Worm (Caenorhabditis elegans) whole organism, late embryonic: ENCODE results near the gene wrt-2.

ENCODE experiments used
- C38D4.7 ChIP-seq: fragments of 200-800 bp; sonication (Bioruptor generic); optimal IDR thresholded peaks from 2 replicates; lab custom pipeline; 2018; ENCODE audit warnings: mild to moderate bottlenecking, missing genetic modification characterization, moderate library complexity, missing compliant biosample characterization
- F13H6.1 ChIP-seq: sonication (generic microtip); optimal IDR thresholded peaks from 2 replicates; lab custom pipeline; 2016; ENCODE audit warnings: missing genetic modification characterization, missing compliant biosample characterization
- K09A11.1 ChIP-seq: sonication (generic microtip); optimal IDR thresholded peaks from 2 replicates; lab custom pipeline; 2017; ENCODE audit warnings: antibody characterized with exemption, mild to moderate bottlenecking, missing genetic modification characterization, missing compliant biosample characterization; ENCODE audit not compliant: insufficient read depth
- Y22D7AL.16 ChIP-seq: sonication (generic microtip); optimal IDR thresholded peaks from 2 replicates; lab custom pipeline; 2016; ENCODE audit warnings: missing genetic modification characterization, missing compliant biosample characterization
- ahr-1 ChIP-seq: sonication (generic microtip); optimal IDR thresholded peaks from 2 replicates; lab custom pipeline; 2016; ENCODE audit warnings: missing genetic modification characterization, missing compliant biosample characterization
- ceh-14 ChIP-seq: sonication (generic microtip); optimal IDR thresholded peaks from 2 replicates; lab custom pipeline; 2016; ENCODE audit warnings: missing genotype, missing genetic modification characterization, missing compliant biosample characterization
- ceh-19 ChIP-seq: fragments of 200-800 bp; sonication (Bioruptor generic); optimal IDR thresholded peaks from 2 replicates; lab custom pipeline; 2018; ENCODE audit warnings: mild to moderate bottlenecking, missing genetic modification characterization, missing compliant biosample characterization
- ceh-22 ChIP-seq: sonication (generic microtip); optimal IDR thresholded peaks from 2 replicates; lab custom pipeline; 2017; ENCODE audit warnings: missing biosample characterization, missing genetic modification characterization
- ceh-30 ChIP-seq: fragments of 150-350 bp; optimal IDR thresholded peaks from 2 replicates; lab custom pipeline; 2014; ENCODE audit warnings: missing biosample characterization, missing genetic modification characterization
- ceh-45 ChIP-seq: fragments of 200-800 bp; sonication (Bioruptor generic); IDR thresholded peaks from 2 replicates; pipeline ENCODE4 v1.3.6; 2022; ENCODE audit warnings: missing genetic modification reagents, missing genetic modification characterization, missing compliant biosample characterization
- ceh-6 ChIP-seq: fragments of 200-800 bp; sonication (Bioruptor generic); optimal IDR thresholded peaks from 2 replicates; lab custom pipeline; 2018; ENCODE audit warnings: mild to moderate bottlenecking, missing genetic modification characterization, missing compliant biosample characterization
- ceh-9 ChIP-seq: sonication (generic microtip); optimal IDR thresholded peaks from 2 replicates; lab custom pipeline; 2016; ENCODE audit warnings: mild to moderate bottlenecking, missing genetic modification characterization, inconsistent platforms, missing compliant biosample characterization
- che-1 ChIP-seq: sonication (generic microtip); optimal IDR thresholded peaks from 2 replicates; lab custom pipeline; 2016; ENCODE audit warnings: mild to moderate bottlenecking, missing genetic modification characterization, missing compliant biosample characterization
- dve-1 ChIP-seq: sonication (generic microtip); optimal IDR thresholded peaks from 2 replicates; lab custom pipeline; 2017; ENCODE audit warnings: antibody characterized with exemption, mild to moderate bottlenecking, missing genetic modification characterization, missing compliant biosample characterization
- elt-4 ChIP-seq: sonication (generic microtip); optimal IDR thresholded peaks from 2 replicates; lab custom pipeline; 2016; ENCODE audit warnings: missing genetic modification characterization, missing compliant biosample characterization
- ets-4 ChIP-seq: sonication (generic microtip); optimal IDR thresholded peaks from 2 replicates; lab custom pipeline; 2016; ENCODE audit warnings: missing genetic modification characterization, missing compliant biosample characterization
- eyg-1 ChIP-seq: sonication (generic microtip); optimal IDR thresholded peaks from 2 replicates; lab custom pipeline; 2016; ENCODE audit warnings: missing genotype, missing genetic modification characterization, missing compliant biosample characterization
- fax-1 ChIP-seq: sonication (generic microtip); optimal IDR thresholded peaks from 2 replicates; lab custom pipeline; 2016; ENCODE audit warnings: missing genotype, missing genetic modification characterization, missing compliant biosample characterization
- fkh-10 ChIP-seq: fragments of 150-350 bp; optimal IDR thresholded peaks from 2 replicates; lab custom pipeline; 2014; ENCODE audit warnings: missing biosample characterization, missing genetic modification reagents, missing genetic modification characterization
- hlh-13 ChIP-seq: fragments of 200-800 bp; sonication (Bioruptor generic); optimal IDR thresholded peaks from 2 replicates; lab custom pipeline; 2018; ENCODE audit warnings: mild to moderate bottlenecking, missing genetic modification characterization, missing compliant biosample characterization
- hlh-15 ChIP-seq: sonication (generic microtip); optimal IDR thresholded peaks from 2 replicates; lab custom pipeline; 2016; ENCODE audit warnings: missing genetic modification characterization, missing compliant biosample characterization
- hlh-30 ChIP-seq: sonication (generic microtip); optimal IDR thresholded peaks from 2 replicates; lab custom pipeline; 2017; ENCODE audit warnings: antibody characterized with exemption, missing genetic modification characterization, missing compliant biosample characterization; ENCODE audit not compliant: insufficient read depth
- lin-11 ChIP-seq: fragments of 200-800 bp; sonication (Bioruptor generic); optimal IDR thresholded peaks from 2 replicates; lab custom pipeline; 2018; ENCODE audit warnings: mild to moderate bottlenecking, missing genetic modification characterization, missing compliant biosample characterization
- mec-3 ChIP-seq: sonication (generic microtip); optimal IDR thresholded peaks from 2 replicates; lab custom pipeline; 2016; ENCODE audit warnings: borderline replicate concordance, missing genetic modification characterization, missing compliant biosample characterization
- odd-2 ChIP-seq: sonication (generic microtip); optimal IDR thresholded peaks from 2 replicates; lab custom pipeline; 2017; ENCODE audit warnings: antibody characterized with exemption, mild to moderate bottlenecking, missing genetic modification characterization, missing compliant biosample characterization
- pag-3 ChIP-seq: sonication (generic microtip); optimal IDR thresholded peaks from 2 replicates; lab custom pipeline; 2016; ENCODE audit warnings: missing compliant biosample characterization, missing genetic modification characterization, borderline replicate concordance
- pat-9 ChIP-seq: fragments of 200-800 bp; sonication (Bioruptor generic); optimal IDR thresholded peaks from 2 replicates; lab custom pipeline; 2018; ENCODE audit warnings: mild to moderate bottlenecking, missing genetic modification characterization, moderate library complexity, missing compliant biosample characterization
- pax-1 ChIP-seq: fragments of 150-350 bp; optimal IDR thresholded peaks from 2 replicates; lab custom pipeline; 2014; ENCODE audit warnings: missing biosample characterization, missing genetic modification characterization
- pha-2 ChIP-seq: sonication (generic microtip); optimal IDR thresholded peaks from 2 replicates; lab custom pipeline; 2017; ENCODE audit warnings: mild to moderate bottlenecking, missing genetic modification characterization, missing compliant biosample characterization
- pha-4 ChIP-seq: fragments of 150-350 bp; optimal IDR thresholded peaks from 2 replicates; lab custom pipeline; 2018; ENCODE audit warnings: missing biosample characterization, missing genetic modification reagents, missing genetic modification characterization
- pqm-1 ChIP-seq: sonication (generic microtip); optimal IDR thresholded peaks from 2 replicates; lab custom pipeline; 2016; ENCODE audit warnings: missing genetic modification characterization, missing compliant biosample characterization
- pros-1 ChIP-seq: fragments of 150-350 bp; optimal IDR thresholded peaks from 2 replicates; lab custom pipeline; 2014; ENCODE audit warnings: missing biosample characterization, missing genetic modification reagents, missing genetic modification characterization
- ref-2 ChIP-seq: sonication (generic microtip); optimal IDR thresholded peaks from 2 replicates; lab custom pipeline; 2016; ENCODE audit warnings: missing genetic modification characterization, missing compliant biosample characterization
- rnt-1 ChIP-seq: sonication (generic microtip); optimal IDR thresholded peaks from 2 replicates; lab custom pipeline; 2016; ENCODE audit warnings: missing genetic modification characterization, missing compliant biosample characterization
- sdc-2 ChIP-seq: sonication (generic microtip); optimal IDR thresholded peaks from 2 replicates; lab custom pipeline; 2016; ENCODE audit warnings: missing genotype, missing genetic modification characterization, missing compliant biosample characterization
- sox-4 ChIP-seq: sonication (generic microtip); optimal IDR thresholded peaks from 2 replicates; lab custom pipeline; 2017; ENCODE audit warnings: mild to moderate bottlenecking, missing genetic modification characterization, inconsistent platforms, missing compliant biosample characterization
- syd-9 ChIP-seq: sonication (generic microtip); optimal IDR thresholded peaks from 2 replicates; lab custom pipeline; 2016; ENCODE audit warnings: mild to moderate bottlenecking, missing genetic modification characterization, moderate library complexity, missing compliant biosample characterization
- tbx-2 ChIP-seq: sonication (generic microtip); optimal IDR thresholded peaks from 2 replicates; lab custom pipeline; 2016; ENCODE audit warnings: missing genetic modification characterization, missing compliant biosample characterization
- tbx-7 ChIP-seq: sonication (generic microtip); optimal IDR thresholded peaks from 2 replicates; lab custom pipeline; 2016; ENCODE audit warnings: missing genotype, missing genetic modification characterization, missing compliant biosample characterization
- unc-3 ChIP-seq, 2 experiments: fragments of 200-800 bp in 1 of 2; sonication (Bioruptor generic) in 1 of 2; sonication (generic microtip) in 1 of 2; conservative IDR thresholded peaks in 1 of 2; optimal IDR thresholded peaks in 1 of 2; 2 replicates each; pipeline versions ENCODE4 v1.3.6 to Lab custom; 2016 to 2022; ENCODE audit warnings: missing compliant biosample characterization in 2 of 2, missing genetic modification characterization in 2 of 2, missing genetic modification reagents in 1 of 2
- unc-42 ChIP-seq: sonication (generic microtip); optimal IDR thresholded peaks from 2 replicates; lab custom pipeline; 2016; ENCODE audit warnings: missing genotype, missing genetic modification characterization, missing compliant biosample characterization
- zip-5 ChIP-seq: sonication (generic microtip); optimal IDR thresholded peaks from 2 replicates; lab custom pipeline; 2016; ENCODE audit warnings: missing genetic modification characterization, missing compliant biosample characterization
- ztf-16 ChIP-seq: sonication (generic microtip); optimal IDR thresholded peaks from 2 replicates; lab custom pipeline; 2017; ENCODE audit warnings: missing genetic modification characterization, missing compliant biosample characterization

Gene wrt-2

DNA sequence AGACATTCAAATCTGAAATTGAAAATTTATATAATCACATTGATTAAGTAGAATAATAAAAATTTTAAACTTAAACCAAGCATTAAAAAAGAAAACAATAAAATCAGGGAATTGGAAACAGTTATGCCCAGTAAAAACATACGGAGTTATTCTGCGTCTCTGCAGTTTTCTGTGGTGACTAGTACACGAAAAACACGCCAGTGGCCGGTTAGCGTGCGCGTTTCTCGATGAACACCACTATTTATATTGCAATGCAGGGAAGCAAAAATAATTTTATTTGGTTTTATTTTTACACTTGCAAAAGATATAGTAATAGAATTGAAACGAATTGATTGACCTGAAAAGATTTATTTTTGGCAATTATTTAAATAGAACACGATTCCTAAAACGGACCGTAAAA lies 5.7 kb upstream of the wrt-2 start, which contains the start of gene sec-3 (continued):
- TF ChIP-seq elt-4 (tag; lab: Kevin White, UChicago): no peak
- TF ChIP-seq F13H6.1 (tag; lab: Kevin White, UChicago): no peak
- peak; percentile 21 for TF ChIP-seq sox-4
- TF ChIP-seq ceh-9 (tag; lab: Kevin White, UChicago): no peak
- TF ChIP-seq ahr-1: no peak
- TF ChIP-seq ceh-45 (GFP tag; lab: Robert Waterston, UW): 0 out of 2 replicates have a peak, but pooled peaks have one; percentile 54
- TF ChIP-seq eyg-1 (tag; lab: Kevin White, UChicago): no peak
- no peak for TF ChIP-seq pag-3
- no peak for TF ChIP-seq zip-5 (tag; lab: Kevin White, UChicago)
- peak; percentile 18 for TF ChIP-seq fax-1 (tag; lab: Kevin White, UChicago)
- no peak for TF ChIP-seq hlh-15 (tag; lab: Kevin White, UChicago)
- peak; percentile 42 for TF ChIP-seq pha-2 (tag; lab: Kevin White, UChicago)
- TF ChIP-seq hlh-30 (tag; lab: Kevin White, UChicago): no peak
- no peak for TF ChIP-seq pha-4 (tag; lab: Kevin White, UChicago)
- peak; percentile 53 for TF ChIP-seq ceh-14 (tag; lab: Kevin White, UChicago)
- TF ChIP-seq ets-4: peak; percentile 27

DNA sequence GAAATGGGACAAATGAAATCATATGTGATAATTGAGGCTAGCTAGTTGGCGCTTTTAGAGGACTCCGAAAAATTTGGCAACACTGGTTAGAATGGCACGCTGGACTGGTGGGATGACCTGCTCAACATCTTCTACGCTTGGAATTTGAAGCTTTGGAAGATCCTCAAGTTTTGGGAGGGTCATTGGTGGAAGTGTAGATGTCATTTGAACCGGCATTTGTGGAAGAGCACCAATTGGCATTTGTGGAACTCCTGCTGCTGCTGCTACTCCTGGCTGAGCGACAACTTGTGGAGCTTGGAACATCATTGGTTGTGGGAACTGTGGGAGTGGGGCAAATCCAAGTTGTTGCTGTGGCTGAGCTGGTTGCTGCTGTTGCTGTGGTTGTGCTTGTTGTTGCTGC lies 1.7 kb downstream of the wrt-2 start:
- TF ChIP-seq hlh-13 (GFP tag; lab: Kevin White, UChicago): no peak
- no peak for TF ChIP-seq sox-4

ce11 chrX:3091119-3091746 lies 2.9 kb downstream of the wrt-2 start:
- TF ChIP-seq syd-9 (tag; lab: Kevin White, UChicago) (no peak), pat-9 (no peak), ceh-6 (GFP tag; lab: Kevin White, UChicago) (no peak), ceh-22 (tag; lab: Kevin White, UChicago) (no peak)

- TF ChIP-seq elt-4 (tag; lab: Kevin White, UChicago) (no peak), ceh-19 (GFP tag; lab: Kevin White, UChicago) (no peak), tbx-2 (peak; percentile 47), ceh-30 (tag; lab: Kevin White, UChicago) (no peak), sox-4 (no peak), ref-2 (tag; lab: Kevin White, UChicago) (no peak), pax-1 (tag; lab: Kevin White, UChicago) (no peak), unc-3 (GFP tag; conservative IDR thresholded peaks at IDR 0.05; lab: Robert Waterston, UW) (no peak), unc-3 (tag; optimal IDR thresholded peaks at IDR 0.05; lab: Kevin White, UChicago) (no peak), mec-3 (tag; lab: Kevin White, UChicago) (no peak), hlh-15 (tag; lab: Kevin White, UChicago) (no peak), K09A11.1 (tag; lab: Kevin White, UChicago) (no peak), ahr-1 (no peak), dve-1 (tag; lab: Kevin White, UChicago) (no peak), lin-11 (tag; lab: Kevin White, UChicago) (no peak), pat-9 (no peak), che-1 (tag; lab: Kevin White, UChicago) (peak; percentile 13), Y22D7AL.16 (no peak), pqm-1 (tag; lab: Kevin White, UChicago) (no peak), hlh-30 (tag; lab: Kevin White, UChicago) (peak; percentile 44), F13H6.1 (tag; lab: Kevin White, UChicago) (no peak), pha-2 (tag; lab: Kevin White, UChicago) (no peak), fkh-10 (GFP tag; lab: Kevin White, UChicago) (no peak), eyg-1 (tag; lab: Kevin White, UChicago) (no peak), pha-4 (tag; lab: Kevin White, UChicago) (no peak), odd-2 (tag; lab: Kevin White, UChicago) (no peak), pag-3 (no peak), pros-1 (tag; lab: Kevin White, UChicago) (no peak), C38D4.7 (GFP tag; lab: Kevin White, UChicago) (no peak), tbx-7 (no peak), sdc-2 (tag; lab: Kevin White, UChicago) (peak; percentile 62), ceh-14 (tag; lab: Kevin White, UChicago) (no peak), rnt-1 (tag; lab: Kevin White, UChicago) (no peak), ztf-16 (tag; lab: Kevin White, UChicago) (no peak), unc-42 (tag; lab: Kevin White, UChicago) (peak; percentile 50)
Measured at ce11 chrX:3089894-3090414, 4.2 kb downstream of the wrt-2 start.
